Fruit fly (Drosophila melanogaster): ENCODE data around the gene Or22a.

The Or22a gene

dm6 chr2L:1556697-1557564 is 36.6 kb downstream of the Or22a start (continued):
- TF ChIP-seq achi (GFP tag; optimal IDR thresholded peaks at IDR 0.05): no peak
- TF ChIP-seq vri (GFP tag; optimal IDR thresholded peaks at IDR 0.05): no peak
- TF ChIP-seq CG6792 (GFP tag; optimal IDR thresholded peaks at IDR 0.05): no peak
- TF ChIP-seq fd59A (GFP tag; optimal IDR thresholded peaks at IDR 0.05): no peak
- 0 out of 3 replicates have a peak, but pooled peaks have one; percentile 6 for TF ChIP-seq eg (GFP tag; IDR thresholded peaks at IDR 0.05)
- TF ChIP-seq dac (GFP tag; optimal IDR thresholded peaks at IDR 0.05): no peak
- no peak for TF ChIP-seq CG6808 (GFP tag; optimal IDR thresholded peaks at IDR 0.05)
- TF ChIP-seq fd85E (GFP tag; optimal IDR thresholded peaks at IDR 0.05): no peak
- no peak for TF ChIP-seq CG7368 (GFP tag; optimal IDR thresholded peaks at IDR 0.05)
- no peak for TF ChIP-seq Hr4 (GFP tag; optimal IDR thresholded peaks at IDR 0.05)
- no peak for TF ChIP-seq Eip75B (GFP tag; optimal IDR thresholded peaks at IDR 0.05)
- TF ChIP-seq CG9139 (GFP tag; optimal IDR thresholded peaks at IDR 0.05): no peak
- TF ChIP-seq CG10631 (GFP tag; optimal IDR thresholded peaks at IDR 0.05): no peak
- no peak for TF ChIP-seq CG1621 (tag; optimal IDR thresholded peaks at IDR 0.05)
- TF ChIP-seq Lpt (GFP tag; optimal IDR thresholded peaks at IDR 0.05): no peak
- TF ChIP-seq Smox (GFP tag; optimal IDR thresholded peaks at IDR 0.05): peak; percentile 13
- TF ChIP-seq CG34406 (GFP tag; optimal IDR thresholded peaks at IDR 0.05): peak; percentile 17
- no peak for TF ChIP-seq dsx (GFP tag; optimal IDR thresholded peaks at IDR 0.05; ENCODE audit: poor library complexity, severe bottlenecking)
- TF ChIP-seq salr (GFP tag; optimal IDR thresholded peaks at IDR 0.05): no peak
- TF ChIP-seq cyc (GFP tag; optimal IDR thresholded peaks at IDR 0.05): peak; percentile 4
- no peak for TF ChIP-seq CG31627 (GFP tag; optimal IDR thresholded peaks at IDR 0.05)
- TF ChIP-seq CG15336 (GFP tag; IDR thresholded peaks at IDR 0.05): no peak
- peak; percentile 0 for TF ChIP-seq esn (GFP tag; optimal IDR thresholded peaks at IDR 0.05)
- TF ChIP-seq fkh (GFP tag; optimal IDR thresholded peaks at IDR 0.05): no peak
- TF ChIP-seq Eip78C (GFP tag): peak; percentile 76
- no peak for TF ChIP-seq Sox102F (GFP tag; optimal IDR thresholded peaks at IDR 0.05)
- no peak for TF ChIP-seq Hr38 (GFP tag; optimal IDR thresholded peaks at IDR 0.05)
- peak; percentile 28 for TF ChIP-seq CG8632 (GFP tag; optimal IDR thresholded peaks at IDR 0.05)
- no peak for TF ChIP-seq CG4318 (GFP tag; optimal IDR thresholded peaks at IDR 0.05)
- TF ChIP-seq Gug (GFP tag; IDR thresholded peaks at IDR 0.05): no peak

dm6 chr2L:1557927-1558326 is 37.6 kb downstream of the Or22a start:
- TF ChIP-seq CG6276 (GFP tag; optimal IDR thresholded peaks at IDR 0.05) (peak; percentile 51), CG1621 (tag; optimal IDR thresholded peaks at IDR 0.05) (no peak), eg (GFP tag; IDR thresholded peaks at IDR 0.05) (peak; percentile 75), Ets96B (tag; optimal IDR thresholded peaks at IDR 0.05) (no peak), Ets21C (GFP tag; optimal IDR thresholded peaks at IDR 0.05) (no peak), Hr4 (GFP tag; optimal IDR thresholded peaks at IDR 0.05) (peak; percentile 60), net (GFP tag; optimal IDR thresholded peaks at IDR 0.05) (no peak), CG11762 (GFP tag; optimal IDR thresholded peaks at IDR 0.05; ENCODE audit: insufficient read depth) (peak; percentile 23), Gug (GFP tag; IDR thresholded peaks at IDR 0.05) (peak; percentile 58), lz (GFP tag; optimal IDR thresholded peaks at IDR 0.05) (no peak), CG7368 (GFP tag; optimal IDR thresholded peaks at IDR 0.05) (no peak), dac (GFP tag; optimal IDR thresholded peaks at IDR 0.05) (peak; percentile 35), cyc (GFP tag; optimal IDR thresholded peaks at IDR 0.05) (no peak), ss (GFP tag; optimal IDR thresholded peaks at IDR 0.05) (no peak), CG8319 (GFP tag; optimal IDR thresholded peaks at IDR 0.05) (no peak), Lpt (GFP tag; optimal IDR thresholded peaks at IDR 0.05) (no peak), OdsH (GFP tag; optimal IDR thresholded peaks at IDR 0.05) (peak; percentile 47), Hr39 (GFP tag; optimal IDR thresholded peaks at IDR 0.05) (no peak), CG4318 (GFP tag; optimal IDR thresholded peaks at IDR 0.05) (no peak), CG8119 (GFP tag; IDR thresholded peaks at IDR 0.05) (0 out of 3 replicates have a peak, but pooled peaks have one; percentile 32), Sox102F (GFP tag; optimal IDR thresholded peaks at IDR 0.05) (no peak), topi (GFP tag; optimal IDR thresholded peaks at IDR 0.05) (no peak), pdm3 (GFP tag; optimal IDR thresholded peaks at IDR 0.05) (peak; percentile 7), CG10631 (GFP tag; optimal IDR thresholded peaks at IDR 0.05) (peak; percentile 4), CG34406 (GFP tag; optimal IDR thresholded peaks at IDR 0.05) (no peak), Eip93F (GFP tag; optimal IDR thresholded peaks at IDR 0.05) (no peak), CG32006 (GFP tag; optimal IDR thresholded peaks at IDR 0.05) (peak; percentile 54), acj6 (GFP tag; optimal IDR thresholded peaks at IDR 0.05) (no peak), CG9139 (GFP tag; optimal IDR thresholded peaks at IDR 0.05) (no peak), CG6854 (GFP tag; optimal IDR thresholded peaks at IDR 0.05) (no peak), Blimp-1 (GFP tag; optimal IDR thresholded peaks at IDR 0.05) (no peak)
